Fruit fly (Drosophila melanogaster): ENCODE results near the gene CG15365.
A peak's percentile ranks its signal among the peaks of the same experiment; 100 is the strongest.

The CG15365 gene

DNA sequence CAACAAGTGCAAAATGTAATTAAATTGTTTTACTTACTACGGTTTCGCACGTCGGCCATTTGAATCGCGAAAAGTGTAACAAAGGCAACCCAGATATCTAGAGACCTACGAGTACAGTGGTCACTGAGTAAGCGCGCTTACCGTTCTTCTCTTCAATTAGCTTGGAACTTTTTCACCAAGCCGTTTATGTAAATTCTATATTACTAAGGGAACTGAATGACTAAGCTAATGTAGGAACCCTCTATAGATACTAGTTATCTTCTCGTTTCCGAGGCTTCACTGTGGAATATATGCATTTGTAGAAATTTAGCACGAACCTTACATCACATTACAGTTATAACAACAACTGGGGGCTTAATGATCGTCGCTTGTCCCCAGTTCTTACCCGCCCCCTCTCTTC is 20.8 kb downstream of the CG15365 start:
- TF ChIP-seq toe (GFP tag; optimal IDR thresholded peaks at IDR 0.05) (peak; percentile 61), bab1 (GFP tag; optimal IDR thresholded peaks at IDR 0.05) (peak; percentile 98), cnc (optimal IDR thresholded peaks at IDR 0.05) (no peak), Clk (GFP tag; optimal IDR thresholded peaks at IDR 0.05) (no peak), Crg-1 (GFP tag; optimal IDR thresholded peaks at IDR 0.05) (peak; percentile 78), ovo (GFP tag; optimal IDR thresholded peaks at IDR 0.05) (peak; percentile 47), CG7101 (tag; optimal IDR thresholded peaks at IDR 0.05) (peak; percentile 89), CG12768 (GFP tag; optimal IDR thresholded peaks at IDR 0.05) (peak; percentile 56), CG33017 (tag; optimal IDR thresholded peaks at IDR 0.05) (peak; percentile 71), pad (GFP tag; optimal IDR thresholded peaks at IDR 0.05) (peak; percentile 71), CG5204 (GFP tag; optimal IDR thresholded peaks at IDR 0.05) (peak; percentile 66), Hr96 (GFP tag; optimal IDR thresholded peaks at IDR 0.05) (peak; percentile 78), CG14711 (tag; optimal IDR thresholded peaks at IDR 0.05) (peak; percentile 81), tj (GFP tag; optimal IDR thresholded peaks at IDR 0.05) (peak; percentile 36), cic (GFP tag; optimal IDR thresholded peaks at IDR 0.05) (no peak), CG11617 (GFP tag; optimal IDR thresholded peaks at IDR 0.05) (peak; percentile 45), CG1620 (GFP tag; optimal IDR thresholded peaks at IDR 0.05) (peak; percentile 84), CG7045 (GFP tag; optimal IDR thresholded peaks at IDR 0.05) (peak; percentile 49), Mnt (GFP tag; optimal IDR thresholded peaks at IDR 0.05) (peak; percentile 42), kay (GFP tag; ENCODE audit: borderline replicate concordance) (no peak)

DNA sequence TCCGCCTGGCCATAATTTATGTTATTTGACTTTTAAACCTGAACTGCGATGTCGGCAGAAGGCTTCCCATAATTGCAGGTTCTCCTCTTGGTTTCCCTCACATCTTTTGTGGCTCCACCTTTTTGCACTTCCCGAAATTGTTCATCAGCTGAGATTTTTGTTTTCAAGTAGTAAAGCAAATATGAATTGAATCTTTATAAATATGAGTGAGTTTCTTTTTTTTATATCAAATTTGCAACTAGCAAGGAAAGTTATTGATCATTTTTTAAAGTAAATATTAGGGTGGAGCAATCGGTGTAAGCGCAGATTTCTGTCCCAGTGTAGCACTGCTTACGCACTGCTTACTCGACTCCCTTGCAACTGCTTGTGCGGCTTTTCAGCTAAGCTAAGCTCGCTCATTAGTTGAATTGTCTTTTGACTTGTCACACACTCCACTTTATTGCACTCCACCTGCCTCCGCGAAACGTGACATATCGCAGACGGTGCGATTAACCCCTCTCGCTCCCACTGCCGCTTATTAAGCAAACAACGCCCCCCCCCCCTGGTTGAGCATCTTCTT is 21.3 kb downstream of the CG15365 start:
- no peak for TF ChIP-seq Crg-1 (GFP tag; optimal IDR thresholded peaks at IDR 0.05)
- TF ChIP-seq kay (GFP tag; ENCODE audit: borderline replicate concordance) = peak; percentile 62

DNA sequence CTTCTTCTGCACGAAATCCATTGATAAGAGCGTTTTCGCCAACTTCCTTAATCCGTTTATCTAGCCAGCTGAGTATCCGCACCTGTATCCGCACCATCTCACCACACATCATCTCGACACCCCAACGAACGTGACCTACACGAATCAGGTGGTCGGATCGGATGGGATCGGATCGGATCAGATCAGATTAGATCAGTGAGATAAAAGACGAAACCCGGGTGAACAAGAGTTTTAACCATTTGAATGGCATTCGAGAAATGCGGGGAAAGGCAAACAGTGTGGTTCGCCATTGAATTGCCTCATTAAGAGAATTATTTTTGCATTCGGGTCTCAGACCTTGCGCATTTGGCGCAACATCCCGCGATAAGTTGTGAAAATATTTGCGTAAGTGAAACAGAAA is 22.9 kb downstream of the CG15365 start:
- no peak for TF ChIP-seq CG12768 (GFP tag; optimal IDR thresholded peaks at IDR 0.05)
- peak; percentile 16 for TF ChIP-seq CG7101 (tag; optimal IDR thresholded peaks at IDR 0.05)
- TF ChIP-seq Mnt (GFP tag; optimal IDR thresholded peaks at IDR 0.05) = peak; percentile 28

DNA sequence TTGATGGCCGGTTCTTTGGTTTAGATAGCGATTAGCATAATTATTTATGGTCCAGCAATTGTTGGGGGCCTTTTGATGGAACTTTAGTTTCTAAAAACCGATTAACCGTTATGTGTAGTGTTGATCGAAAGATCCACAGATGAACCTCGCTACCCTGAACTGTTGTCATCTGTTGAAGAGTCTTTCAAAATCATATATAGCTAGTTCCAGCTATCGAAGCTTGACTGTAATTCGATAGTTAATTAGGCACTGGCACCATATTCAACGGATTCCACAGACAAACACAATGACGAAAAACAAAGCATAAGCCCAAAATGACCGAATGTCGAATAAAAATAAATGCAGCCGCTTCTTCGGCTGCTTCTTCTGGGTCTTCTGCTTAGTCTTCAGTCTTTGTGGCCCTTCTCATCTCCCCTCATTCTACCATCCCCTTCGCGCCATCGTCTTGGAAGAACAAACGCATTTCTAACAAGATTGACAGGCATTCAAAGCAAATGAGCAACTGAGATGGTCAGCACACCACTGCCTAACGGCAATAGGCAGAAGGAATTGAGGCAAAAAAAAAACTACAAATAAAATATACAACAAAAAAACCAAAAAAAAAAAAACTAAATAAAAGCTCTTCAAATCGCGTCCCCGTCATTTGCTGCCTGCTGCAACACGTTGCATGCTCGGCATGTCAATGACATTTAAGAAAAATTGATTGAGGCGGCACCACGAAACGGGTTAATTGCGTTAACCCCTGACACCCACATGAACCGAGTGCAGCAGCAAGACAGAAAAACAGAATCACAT is 23.9 kb downstream of the CG15365 start:
- TF ChIP-seq CG11617 (GFP tag; optimal IDR thresholded peaks at IDR 0.05) (no peak), CG33017 (tag; optimal IDR thresholded peaks at IDR 0.05) (no peak), Crg-1 (GFP tag; optimal IDR thresholded peaks at IDR 0.05) (no peak), CG7101 (tag; optimal IDR thresholded peaks at IDR 0.05) (no peak), Clk (GFP tag; optimal IDR thresholded peaks at IDR 0.05) (no peak), toe (GFP tag; optimal IDR thresholded peaks at IDR 0.05) (no peak), CG12768 (GFP tag; optimal IDR thresholded peaks at IDR 0.05) (no peak), bab1 (GFP tag; optimal IDR thresholded peaks at IDR 0.05) (no peak), ovo (GFP tag; optimal IDR thresholded peaks at IDR 0.05) (no peak), cic (GFP tag; optimal IDR thresholded peaks at IDR 0.05) (no peak)

DNA sequence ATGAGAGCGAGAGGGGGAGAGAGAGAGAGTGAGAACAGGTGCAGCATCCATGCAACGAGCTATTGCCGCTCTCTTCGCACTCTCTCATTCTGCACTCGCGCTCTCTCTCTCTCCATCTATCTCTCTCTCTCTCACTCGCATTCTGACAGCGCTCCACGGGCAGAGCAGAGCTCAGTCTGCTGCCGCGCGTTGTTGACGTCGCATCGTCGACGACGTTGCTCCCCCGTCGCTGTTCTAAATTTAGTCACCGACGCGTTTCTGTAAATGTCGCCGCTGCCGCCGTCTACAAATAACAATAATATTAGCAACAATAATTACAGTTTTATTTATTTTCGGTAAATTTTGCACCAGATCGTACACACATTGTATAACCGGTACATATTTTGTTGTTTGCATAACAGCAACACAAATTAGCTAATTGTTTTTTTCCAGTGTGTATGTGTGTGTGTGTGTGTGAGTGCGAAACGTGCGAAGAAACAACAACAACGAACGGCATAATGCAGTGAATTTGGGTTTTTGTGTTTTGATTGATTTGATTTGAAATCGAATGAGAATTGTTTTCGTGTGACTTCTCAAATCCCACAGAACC is 25.2 kb downstream of the CG15365 start:
- TF ChIP-seq CG7101 (tag; optimal IDR thresholded peaks at IDR 0.05) (peak; percentile 4), Mnt (GFP tag; optimal IDR thresholded peaks at IDR 0.05) (peak; percentile 35), CG12768 (GFP tag; optimal IDR thresholded peaks at IDR 0.05) (peak; percentile 25), kay (GFP tag; ENCODE audit: borderline replicate concordance) (no peak), Hr96 (GFP tag; optimal IDR thresholded peaks at IDR 0.05) (peak; percentile 48), bab1 (GFP tag; optimal IDR thresholded peaks at IDR 0.05) (peak; percentile 32), Crg-1 (GFP tag; optimal IDR thresholded peaks at IDR 0.05) (no peak), pad (GFP tag; optimal IDR thresholded peaks at IDR 0.05) (peak; percentile 56)

DNA sequence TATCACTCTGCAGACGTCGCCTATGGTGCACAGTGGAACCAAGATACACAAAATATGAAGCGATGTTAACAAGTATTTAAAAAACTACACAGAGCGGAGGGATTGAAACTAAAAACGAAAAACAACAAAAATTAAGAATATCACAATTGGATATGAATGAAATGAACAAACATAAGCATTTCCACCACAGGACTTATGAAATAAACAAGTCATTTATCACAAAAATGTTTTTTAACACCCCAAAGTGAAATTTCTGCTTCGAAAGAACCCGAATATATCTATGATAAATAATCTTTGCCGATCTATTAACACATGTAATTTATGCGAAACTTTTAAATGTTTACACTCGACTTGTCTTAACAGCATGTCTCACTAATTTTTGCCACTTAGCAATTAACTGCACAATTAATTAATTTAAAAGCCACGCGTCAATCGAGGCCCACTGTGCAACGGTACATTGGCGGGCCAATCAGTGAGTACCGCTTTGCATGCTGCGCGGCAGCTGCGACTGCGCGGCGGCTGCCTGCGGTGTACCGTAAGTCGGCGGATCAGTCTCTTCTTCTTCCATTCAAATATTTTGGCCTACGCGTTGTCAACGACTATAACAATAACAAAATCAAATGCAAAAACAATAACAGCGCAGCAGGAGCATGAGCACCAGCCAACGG is 25.9 kb downstream of the CG15365 start:
- TF ChIP-seq CG11617 (GFP tag; optimal IDR thresholded peaks at IDR 0.05) = no peak
- no peak for TF ChIP-seq tj (GFP tag; optimal IDR thresholded peaks at IDR 0.05)
- no peak for TF ChIP-seq Clk (GFP tag; optimal IDR thresholded peaks at IDR 0.05)
- no peak for TF ChIP-seq cic (GFP tag; optimal IDR thresholded peaks at IDR 0.05)
- no peak for TF ChIP-seq toe (GFP tag; optimal IDR thresholded peaks at IDR 0.05)
- no peak for TF ChIP-seq CG14711 (tag; optimal IDR thresholded peaks at IDR 0.05)
- peak; percentile 69 for TF ChIP-seq ovo (GFP tag; optimal IDR thresholded peaks at IDR 0.05)
- TF ChIP-seq Crg-1 (GFP tag; optimal IDR thresholded peaks at IDR 0.05) = no peak
- no peak for TF ChIP-seq cnc (optimal IDR thresholded peaks at IDR 0.05)
- no peak for TF ChIP-seq bab1 (GFP tag; optimal IDR thresholded peaks at IDR 0.05)
- TF ChIP-seq CG1620 (GFP tag; optimal IDR thresholded peaks at IDR 0.05) = no peak
- TF ChIP-seq pad (GFP tag; optimal IDR thresholded peaks at IDR 0.05) = peak; percentile 80
- peak; percentile 15 for TF ChIP-seq CG5204 (GFP tag; optimal IDR thresholded peaks at IDR 0.05)
